Fruit fly (Drosophila melanogaster): ENCODE measurements around the gene Rnmt.

DNA sequence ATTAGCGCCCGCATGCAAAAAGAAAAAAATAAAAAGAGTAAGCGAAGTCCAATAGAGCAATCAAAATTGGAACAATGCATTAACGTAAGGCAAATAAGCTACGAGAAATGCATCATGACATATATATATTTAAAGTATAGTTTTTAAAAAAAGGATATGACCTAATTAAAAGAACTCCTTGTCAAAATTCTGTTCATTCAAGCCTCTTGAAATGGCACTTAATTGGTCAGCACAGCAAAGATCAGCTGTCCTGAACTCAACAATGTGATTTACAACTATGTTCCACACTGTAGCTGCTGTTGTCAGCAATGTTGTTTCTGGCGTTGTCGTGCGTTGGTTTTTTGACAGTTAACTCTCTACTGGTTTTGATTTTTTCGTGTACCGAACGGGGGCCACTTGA, 7.9 kb upstream of the Rnmt start:
- no peak for TF ChIP-seq Myc (optimal IDR thresholded peaks at IDR 0.05)
- no peak for TF ChIP-seq ttk (optimal IDR thresholded peaks at IDR 0.05)
